Fruit fly (Drosophila melanogaster): ENCODE data around the gene Spn28Dc.
A peak's percentile ranks its signal among the peaks of the same experiment; 100 is the strongest.

Gene Spn28Dc

DNA sequence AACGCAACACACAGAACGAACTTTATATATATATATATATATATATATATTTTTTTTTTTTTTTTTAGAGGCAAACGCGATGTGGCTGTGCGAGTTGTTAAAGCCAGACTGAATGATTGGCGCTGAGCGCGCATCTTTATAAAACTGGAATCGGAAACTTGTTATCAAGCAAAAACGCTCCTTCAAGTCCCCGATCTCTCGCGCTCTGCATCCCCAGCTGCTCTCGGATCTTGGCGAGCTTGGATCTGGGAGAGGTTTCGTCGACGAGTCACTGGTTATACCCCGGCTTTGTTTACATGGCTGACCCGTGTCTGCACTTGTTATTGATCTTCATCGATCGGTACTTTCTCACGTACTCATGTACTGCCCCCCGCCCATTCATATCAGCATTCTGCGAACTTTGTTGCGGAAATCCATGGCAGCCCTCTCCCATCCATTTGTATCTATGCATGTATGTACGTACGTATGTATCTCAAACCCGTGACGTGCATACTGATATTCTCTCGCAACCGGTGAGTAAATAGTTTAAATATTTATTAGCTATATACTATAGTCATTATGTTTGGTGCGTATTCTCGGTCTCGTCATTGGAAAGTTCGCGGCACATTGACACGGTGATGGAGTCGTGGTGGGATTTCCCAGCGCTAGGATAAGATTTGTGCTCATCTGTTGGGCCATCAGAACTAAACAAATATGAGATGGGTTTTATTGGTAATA is at the start of gene Spn28Dc (continued):
- peak; percentile 19; the same call in 1 of the 3 replicates for TF ChIP-seq CG6163 (GFP tag; IDR thresholded peaks at IDR 0.05)

DNA sequence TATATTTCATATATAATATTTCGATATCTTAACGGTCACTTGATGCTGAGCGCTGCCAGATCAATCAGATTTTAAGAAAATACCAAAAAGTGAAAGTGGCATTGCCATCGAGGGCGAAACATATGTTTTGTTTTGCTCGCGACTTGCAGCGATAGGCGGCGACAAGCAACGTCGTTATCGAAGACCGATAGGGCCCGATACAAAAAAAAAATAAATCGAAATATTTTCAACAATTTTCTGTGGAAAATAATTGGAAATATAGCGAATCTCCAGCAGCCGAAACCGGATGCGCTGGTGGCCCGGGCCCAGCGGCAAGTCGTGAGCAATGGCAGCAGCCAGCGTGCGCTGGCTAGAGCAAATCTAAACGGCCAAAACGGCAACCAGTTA is 36.3 kb upstream of the Spn28Dc start, which contains the start of gene Megf8:
Megf8 (plus strand) TSS at position 190 of the 387 bp plus-strand sequence.
- TF ChIP-seq spab (GFP tag; optimal IDR thresholded peaks at IDR 0.05), result no peak
- peak; percentile 100 for TF ChIP-seq Blimp-1 (GFP tag; optimal IDR thresholded peaks at IDR 0.05)

DNA sequence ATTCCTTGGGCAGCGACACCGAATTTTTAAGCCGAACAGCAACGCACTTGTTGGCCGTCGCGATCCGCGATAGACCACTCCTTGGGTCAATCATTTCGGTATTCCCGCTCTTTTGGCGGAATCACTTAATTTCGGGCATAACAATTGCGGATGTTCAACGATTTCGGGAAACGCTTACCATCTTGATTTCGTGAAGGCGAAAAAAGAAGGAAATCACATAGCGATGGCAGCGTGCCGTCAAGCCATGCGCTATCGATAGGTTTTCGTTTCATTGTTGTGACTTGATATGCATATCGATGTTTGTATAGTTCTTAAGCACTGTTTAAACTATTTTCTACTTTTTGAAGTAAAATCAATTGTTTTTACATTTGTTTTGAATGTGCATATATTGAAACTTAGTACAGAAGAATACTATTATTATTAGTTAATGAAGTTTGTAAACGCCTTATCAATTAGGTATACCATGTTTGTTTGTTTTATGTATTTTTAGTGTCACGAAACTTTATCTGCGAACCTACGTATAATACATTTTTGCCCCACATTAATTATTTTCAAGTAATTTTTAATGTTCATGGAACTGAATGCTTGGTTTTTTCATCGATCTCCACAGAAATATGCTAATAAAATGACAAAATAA is 35.8 kb upstream of the Spn28Dc start, which contains the start of gene RpL36A:
RpL36A (minus strand) TSS at position 265 of the 637 bp plus-strand sequence.
- TF ChIP-seq CG31627 (GFP tag; optimal IDR thresholded peaks at IDR 0.05) (peak; percentile 59), lz (GFP tag; optimal IDR thresholded peaks at IDR 0.05) (peak; percentile 55), salr (GFP tag; optimal IDR thresholded peaks at IDR 0.05) (peak in 1 of 2 experiments; percentile 6), Lpt (GFP tag; optimal IDR thresholded peaks at IDR 0.05) (no peak), dsx (GFP tag; optimal IDR thresholded peaks at IDR 0.05; ENCODE audit: poor library complexity, severe bottlenecking) (no peak), CG6163 (GFP tag; IDR thresholded peaks at IDR 0.05) (peak; percentile 32; the same call in 2 of the 3 replicates), eg (GFP tag; IDR thresholded peaks at IDR 0.05) (peak; percentile 60; the same call in 2 of the 3 replicates), esn (GFP tag; optimal IDR thresholded peaks at IDR 0.05) (peak; percentile 65), CG16779 (tag; optimal IDR thresholded peaks at IDR 0.05) (no peak), CG11762 (GFP tag; optimal IDR thresholded peaks at IDR 0.05; ENCODE audit: insufficient read depth) (no peak), CG11902 (GFP tag; optimal IDR thresholded peaks at IDR 0.05) (no peak), CG1621 (tag; optimal IDR thresholded peaks at IDR 0.05) (peak; percentile 39), ss (GFP tag; optimal IDR thresholded peaks at IDR 0.05) (no peak), achi (GFP tag; optimal IDR thresholded peaks at IDR 0.05) (peak; percentile 100), CG6854 (GFP tag; optimal IDR thresholded peaks at IDR 0.05) (peak; percentile 65), cyc (GFP tag; optimal IDR thresholded peaks at IDR 0.05) (peak; percentile 32), CG7368 (GFP tag; optimal IDR thresholded peaks at IDR 0.05) (no peak), Ets96B (tag; optimal IDR thresholded peaks at IDR 0.05) (no peak), CG6808 (GFP tag; optimal IDR thresholded peaks at IDR 0.05) (no peak), Eip93F (GFP tag; optimal IDR thresholded peaks at IDR 0.05) (no peak), CG6276 (GFP tag; optimal IDR thresholded peaks at IDR 0.05) (no peak), CG8632 (GFP tag; optimal IDR thresholded peaks at IDR 0.05) (no peak)

DNA sequence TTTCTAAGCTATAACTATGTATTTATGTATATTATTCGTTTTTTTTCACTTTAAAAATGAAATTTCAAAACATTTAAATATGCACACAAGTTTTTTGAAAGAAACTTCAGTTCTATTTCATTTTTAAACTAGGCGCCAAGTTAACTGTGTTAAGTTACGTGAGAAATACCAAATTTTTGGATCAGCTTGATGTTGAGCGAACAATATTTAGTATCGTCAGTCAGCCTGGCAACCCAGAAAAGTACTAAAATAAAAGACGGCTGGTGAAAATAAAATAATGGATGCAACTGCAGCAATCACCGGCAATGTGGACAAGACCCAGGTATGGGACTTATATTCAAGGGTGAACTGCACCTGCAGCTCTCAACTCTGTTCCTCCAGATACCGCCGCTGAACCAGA is 33.9 kb upstream of the Spn28Dc start, which contains the start of gene CCDC53:
CCDC53 (plus strand) TSS at position 235 of the 400 bp plus-strand sequence.
- no peak for TF ChIP-seq CG3032 (tag; optimal IDR thresholded peaks at IDR 0.05)
- TF ChIP-seq CG4318 (GFP tag; optimal IDR thresholded peaks at IDR 0.05), result no peak
- TF ChIP-seq esn (GFP tag; optimal IDR thresholded peaks at IDR 0.05), result no peak
- no peak for TF ChIP-seq CG8119 (GFP tag; IDR thresholded peaks at IDR 0.05)
- no peak for TF ChIP-seq Hr39 (GFP tag; optimal IDR thresholded peaks at IDR 0.05)
- TF ChIP-seq CG31627 (GFP tag; optimal IDR thresholded peaks at IDR 0.05), result no peak
- no peak for TF ChIP-seq Eip78C (GFP tag)
- TF ChIP-seq Hr4 (GFP tag; optimal IDR thresholded peaks at IDR 0.05), result no peak
- TF ChIP-seq Smox (GFP tag; optimal IDR thresholded peaks at IDR 0.05), result no peak
- no peak for TF ChIP-seq Lpt (GFP tag; optimal IDR thresholded peaks at IDR 0.05)
- no peak for TF ChIP-seq CG11762 (GFP tag; optimal IDR thresholded peaks at IDR 0.05; ENCODE audit: insufficient read depth)
- no peak for TF ChIP-seq Ets21C (GFP tag; optimal IDR thresholded peaks at IDR 0.05)
- TF ChIP-seq ss (GFP tag; optimal IDR thresholded peaks at IDR 0.05), result no peak
